Fruit fly (Drosophila melanogaster) whole organism, embryonic: ENCODE results near the gene CG6163.

ENCODE experiments used
- Abd-B ChIP-seq: fragments of 200-800 bp; sonication (Bioruptor generic); optimal IDR thresholded peaks from 2 replicates; lab custom pipeline; 2018; ENCODE audit warnings: missing biosample characterization, mild to moderate bottlenecking, missing genetic modification characterization, moderate library complexity
- Bdp1 ChIP-seq: fragments of 200-800 bp; sonication (Bioruptor generic); optimal IDR thresholded peaks from 3 replicates; lab custom pipeline; 2016; ENCODE audit warnings: missing biosample characterization, missing genetic modification characterization
- Blimp-1 ChIP-seq: fragments of 200-800 bp; sonication (Bioruptor generic); optimal IDR thresholded peaks from 3 replicates; lab custom pipeline; 2018; ENCODE audit warnings: missing biosample characterization, missing genetic modification characterization, mild to moderate bottlenecking, moderate library complexity, missing genetic modification reagents
- CG10267 ChIP-seq: fragments of 200-800 bp; sonication (Bioruptor generic); optimal IDR thresholded peaks from 2 replicates; lab custom pipeline; 2018; ENCODE audit warnings: missing biosample characterization, mild to moderate bottlenecking, missing genetic modification characterization, moderate library complexity
- CG10366 ChIP-seq: fragments of 200-800 bp; sonication (Bioruptor generic); IDR thresholded peaks from 2 replicates; pipeline ENCODE4 v1.3.6; 2022; ENCODE audit warnings: missing biosample characterization, missing genetic modification characterization
- CG12942 ChIP-seq: fragments of 200-800 bp; sonication (Bioruptor generic); optimal IDR thresholded peaks from 3 replicates; lab custom pipeline; 2016; ENCODE audit warnings: missing biosample characterization, missing genetic modification characterization
- CG13424 ChIP-seq: fragments of 200-800 bp; sonication (Bioruptor generic); optimal IDR thresholded peaks from 2 replicates; lab custom pipeline; 2019; ENCODE audit warnings: missing biosample characterization, mild to moderate bottlenecking, missing genetic modification characterization, moderate library complexity
- CG13624 ChIP-seq: fragments of 200-800 bp; sonication (Bioruptor generic); optimal IDR thresholded peaks from 2 replicates; lab custom pipeline; 2016; ENCODE audit warnings: missing biosample characterization, missing genetic modification characterization
- CG14441 ChIP-seq: fragments of 200-800 bp; sonication (Bioruptor generic); IDR thresholded peaks from 2 replicates; pipeline ENCODE4 v1.3.6; 2022; ENCODE audit warnings: missing biosample characterization, missing genetic modification characterization
- CG17186 ChIP-seq: fragments of 200-800 bp; sonication (Bioruptor generic); optimal IDR thresholded peaks from 3 replicates; lab custom pipeline; 2017; ENCODE audit warnings: missing biosample characterization, missing genetic modification reagents, missing genetic modification characterization
- CG2889 ChIP-seq: fragments of 200-800 bp; sonication (Bioruptor generic); IDR thresholded peaks from 3 replicates; pipeline ENCODE4 v1.3.6; 2022; ENCODE audit warnings: missing biosample characterization, missing genetic modification characterization
- CG3163 ChIP-seq: fragments of 200-800 bp; sonication (Bioruptor generic); optimal IDR thresholded peaks from 3 replicates; lab custom pipeline; 2016; ENCODE audit warnings: missing biosample characterization, missing genetic modification characterization
- CG4360 ChIP-seq: fragments of 200-800 bp; sonication (Bioruptor generic); IDR thresholded peaks from 2 replicates; pipeline ENCODE4 v1.3.6; 2022; ENCODE audit warnings: missing biosample characterization, missing genetic modification characterization
- CG5245 ChIP-seq: fragments of 200-800 bp; sonication (Bioruptor generic); optimal IDR thresholded peaks from 3 replicates; lab custom pipeline; 2016; ENCODE audit warnings: missing biosample characterization, missing genetic modification characterization
- CG6272 ChIP-seq: fragments of 200-800 bp; sonication (Bioruptor generic); IDR thresholded peaks from 2 replicates; pipeline ENCODE4 v1.3.6; 2022; ENCODE audit warnings: missing biosample characterization, missing genetic modification characterization
- CG6813 ChIP-seq: fragments of 200-800 bp; sonication (Bioruptor generic); optimal IDR thresholded peaks from 2 replicates; lab custom pipeline; 2017; ENCODE audit warnings: missing biosample characterization, missing genetic modification characterization, mild to moderate bottlenecking, moderate library complexity, missing genetic modification reagents
- CG6854 ChIP-seq: fragments of 200-800 bp; sonication (Bioruptor generic); optimal IDR thresholded peaks from 3 replicates; lab custom pipeline; 2017; ENCODE audit warnings: missing biosample characterization, mild to moderate bottlenecking, missing genetic modification characterization
- CG7839 ChIP-seq: fragments of 200-800 bp; sonication (Bioruptor generic); optimal IDR thresholded peaks from 3 replicates; lab custom pipeline; 2018; ENCODE audit warnings: missing biosample characterization, mild to moderate bottlenecking, missing genetic modification characterization, moderate library complexity
- CG9215 ChIP-seq: fragments of 200-800 bp; sonication (Bioruptor generic); IDR thresholded peaks from 2 replicates; pipeline ENCODE4 v1.3.6; 2022; ENCODE audit warnings: missing biosample characterization, missing genetic modification characterization
- CG9437 ChIP-seq: fragments of 200-800 bp; sonication (Bioruptor generic); optimal IDR thresholded peaks from 2 replicates; lab custom pipeline; 2018; ENCODE audit warnings: missing biosample characterization, mild to moderate bottlenecking, missing genetic modification characterization
- CoRest ChIP-seq: fragments of 200-800 bp; sonication (Bioruptor generic); optimal IDR thresholded peaks from 3 replicates; lab custom pipeline; 2018; ENCODE audit warnings: missing biosample characterization, mild to moderate bottlenecking, missing genetic modification characterization, moderate library complexity
- D ChIP-seq, 2 experiments: fragments of 200-800 bp in 1 of 2; fragments of >200 bp in 1 of 2; sonication (Bioruptor generic) in 1 of 2; optimal IDR thresholded peaks; 2 replicates in 1 of 2; 3 replicates in 1 of 2; lab custom pipeline; 2017; ENCODE audit warnings: mild to moderate bottlenecking in 1 of 2, missing biosample characterization in 1 of 2, missing genetic modification characterization in 1 of 2, missing genetic modification reagents in 1 of 2
- Deaf1 ChIP-seq: fragments of 200-800 bp; optimal IDR thresholded peaks from 3 replicates; lab custom pipeline; 2019; ENCODE audit warnings: missing biosample characterization, mild to moderate bottlenecking, missing genetic modification characterization, moderate library complexity
- Dip3 ChIP-seq: fragments of 200-800 bp; sonication (Bioruptor generic); optimal IDR thresholded peaks from 3 replicates; lab custom pipeline; 2016; ENCODE audit warnings: missing biosample characterization, missing genetic modification characterization
- E2f2 ChIP-seq: fragments of 200-800 bp; sonication (Bioruptor generic); IDR thresholded peaks from 2 replicates; pipeline ENCODE4 v1.3.6; 2022; ENCODE audit warnings: missing biosample characterization, missing genetic modification characterization
- Elba2 ChIP-seq: fragments of 200-800 bp; sonication (Bioruptor generic); optimal IDR thresholded peaks from 3 replicates; lab custom pipeline; 2016; ENCODE audit warnings: missing biosample characterization, missing genetic modification characterization
- Lim3 ChIP-seq: fragments of 200-800 bp; sonication (Bioruptor generic); IDR thresholded peaks from 2 replicates; pipeline ENCODE4 v1.3.6; 2022; ENCODE audit warnings: missing biosample characterization, missing genetic modification characterization
- MESR4 ChIP-seq: fragments of 200-800 bp; sonication (Bioruptor generic); optimal IDR thresholded peaks from 2 replicates; lab custom pipeline; 2018; ENCODE audit warnings: missing biosample characterization, mild to moderate bottlenecking, missing genetic modification characterization, moderate library complexity
- Nf-YA ChIP-seq: fragments of 200-800 bp; sonication (Bioruptor generic); IDR thresholded peaks from 2 replicates; pipeline ENCODE4 v1.3.6; 2022; ENCODE audit warnings: missing biosample characterization, missing genetic modification characterization
- Oaz ChIP-seq: fragments of 200-800 bp; sonication (Bioruptor generic); IDR thresholded peaks from 2 replicates; pipeline ENCODE4 v1.3.6; 2022; ENCODE audit warnings: missing biosample characterization, missing genetic modification characterization
- PHDP ChIP-seq: fragments of 200-800 bp; sonication (Bioruptor generic); optimal IDR thresholded peaks from 3 replicates; lab custom pipeline; 2018; ENCODE audit warnings: missing biosample characterization, mild to moderate bottlenecking, missing genetic modification characterization, moderate library complexity
- Poxn ChIP-seq: fragments of 200-800 bp; sonication (Bioruptor generic); IDR thresholded peaks from 2 replicates; pipeline ENCODE4 v1.3.6; 2022; ENCODE audit warnings: missing biosample characterization, missing genetic modification characterization
- Side ChIP-seq: fragments of 200-800 bp; sonication (Bioruptor generic); optimal IDR thresholded peaks from 2 replicates; lab custom pipeline; 2016; ENCODE audit warnings: missing biosample characterization, missing genetic modification characterization
- Sox102F ChIP-seq: fragments of 200-800 bp; sonication (Bioruptor generic); optimal IDR thresholded peaks from 2 replicates; lab custom pipeline; 2018; ENCODE audit warnings: missing biosample characterization, mild to moderate bottlenecking, missing genetic modification characterization, moderate library complexity
- Sry-β ChIP-seq: fragments of 200-800 bp; sonication (Bioruptor generic); optimal IDR thresholded peaks from 2 replicates; lab custom pipeline; 2018; ENCODE audit warnings: missing biosample characterization, mild to moderate bottlenecking, missing genetic modification characterization, moderate library complexity
- bigmax ChIP-seq: fragments of 200-800 bp; sonication (Bioruptor generic); optimal IDR thresholded peaks from 2 replicates; lab custom pipeline; 2018; ENCODE audit warnings: missing biosample characterization, mild to moderate bottlenecking, missing genetic modification characterization
- cato ChIP-seq: fragments of 200-800 bp; sonication (Bioruptor generic); optimal IDR thresholded peaks from 2 replicates; lab custom pipeline; 2016; ENCODE audit warnings: missing biosample characterization, missing genetic modification characterization, borderline replicate concordance
- corto ChIP-seq: fragments of 200-800 bp; sonication (Bioruptor generic); optimal IDR thresholded peaks from 2 replicates; lab custom pipeline; 2016; ENCODE audit warnings: missing biosample characterization, mild to moderate bottlenecking, missing genetic modification characterization, moderate library complexity
- da ChIP-seq: fragments of 200-800 bp; sonication (Bioruptor generic); optimal IDR thresholded peaks from 2 replicates; lab custom pipeline; 2016; ENCODE audit warnings: missing biosample characterization, missing genetic modification characterization
- en ChIP-seq: fragments of 200-800 bp; sonication (Bioruptor generic); optimal IDR thresholded peaks from 2 replicates; lab custom pipeline; 2016; ENCODE audit warnings: missing biosample characterization, missing genetic modification characterization
- fd3F ChIP-seq: fragments of 200-800 bp; sonication (Bioruptor generic); optimal IDR thresholded peaks from 2 replicates; lab custom pipeline; 2018; ENCODE audit warnings: missing biosample characterization, mild to moderate bottlenecking, missing genetic modification characterization, moderate library complexity
- fd96Cb ChIP-seq: fragments of 200-800 bp; sonication (Bioruptor generic); optimal IDR thresholded peaks from 2 replicates; lab custom pipeline; 2018; ENCODE audit warnings: missing biosample characterization, mild to moderate bottlenecking, missing genetic modification characterization, moderate library complexity
- lola ChIP-seq, 3 experiments: fragments of >200 bp in 2 of 3; fragments of 200-800 bp in 1 of 3; sonication (Bioruptor generic) in 1 of 3; optimal IDR thresholded peaks; 2 replicates each; lab custom pipeline; 2017 to 2019; ENCODE audit warnings: missing biosample characterization in 3 of 3, missing genetic modification characterization in 3 of 3, mild to moderate bottlenecking in 1 of 3, moderate library complexity in 1 of 3
- lov ChIP-seq, 2 experiments: fragments of 200-800 bp in 1 of 2; fragments of >200 bp in 1 of 2; sonication (Bioruptor generic) in 1 of 2; IDR thresholded peaks in 1 of 2; optimal IDR thresholded peaks in 1 of 2; 2 replicates in 1 of 2; 3 replicates in 1 of 2; pipeline versions ENCODE4 v1.3.6 to Lab custom; 2017 to 2022; ENCODE audit warnings: missing biosample characterization in 1 of 2, missing genetic modification characterization in 1 of 2
- nau ChIP-seq: fragments of 200-800 bp; sonication (Bioruptor generic); optimal IDR thresholded peaks from 3 replicates; lab custom pipeline; 2017; ENCODE audit warnings: missing biosample characterization, mild to moderate bottlenecking, missing genetic modification characterization, missing genetic modification reagents
- nerfin-1 ChIP-seq: fragments of 200-800 bp; sonication (Bioruptor generic); optimal IDR thresholded peaks from 3 replicates; lab custom pipeline; 2019; ENCODE audit warnings: missing biosample characterization, mild to moderate bottlenecking, missing genetic modification characterization, moderate library complexity
- slou ChIP-seq: fragments of 200-800 bp; sonication (Bioruptor generic); optimal IDR thresholded peaks from 3 replicates; lab custom pipeline; 2016; ENCODE audit warnings: missing biosample characterization, missing genetic modification characterization
- twi ChIP-seq: fragments of 200-800 bp; optimal IDR thresholded peaks from 2 replicates; lab custom pipeline; 2019; ENCODE audit warnings: missing biosample characterization, mild to moderate bottlenecking, missing genetic modification characterization, moderate library complexity
- zen ChIP-seq: fragments of 200-800 bp; sonication (Bioruptor generic); optimal IDR thresholded peaks from 3 replicates; lab custom pipeline; 2018; ENCODE audit warnings: missing biosample characterization, mild to moderate bottlenecking, missing genetic modification characterization, moderate library complexity

The CG6163 gene

dm6 chr3L:11403542-11403941 is 38.9 kb upstream of the CG6163 start (continued):
- TF ChIP-seq CoRest (peak; percentile 45), Nf-YA (GFP tag; lab: Robert Waterston, UW) (no peak), PHDP (peak; percentile 37), CG4360 (GFP tag; lab: Robert Waterston, UW) (no peak), Sry-β (GFP tag; lab: Kevin White, UChicago) (no peak), CG5245 (GFP tag; lab: Kevin White, UChicago) (no peak), CG13424 (tag; lab: Kevin White, UChicago) (peak; percentile 36), CG10366 (GFP tag; lab: Robert Waterston, UW) (peak; percentile 66), bigmax (GFP tag; lab: Kevin White, UChicago) (no peak), fd96Cb (tag; lab: Kevin White, UChicago) (peak; percentile 48), Dip3 (GFP tag; lab: Kevin White, UChicago) (peak; percentile 37), twi (tag; lab: Kevin White, UChicago) (no peak), lola (GFP tag; optimal IDR thresholded peaks at IDR 0.05; lab: Kevin White, UChicago) (peak in 1 of 3 experiments; percentile 33), CG2889 (no peak), CG17186 (GFP tag; lab: Kevin White, UChicago) (peak; percentile 4), da (no peak), Elba2 (GFP tag; lab: Kevin White, UChicago) (no peak), Poxn (0 out of 2 replicates have a peak, but pooled peaks have one; percentile 11), slou (GFP tag; lab: Kevin White, UChicago) (no peak), fd3F (GFP tag; lab: Kevin White, UChicago) (peak; percentile 46), Abd-B (peak; percentile 58), CG9215 (GFP tag; lab: Robert Waterston, UW) (no peak; the same call in 1 of the 2 replicates), en (no peak), CG12942 (GFP tag; lab: Kevin White, UChicago) (peak; percentile 25), CG6854 (GFP tag; lab: Kevin White, UChicago) (no peak), Deaf1 (tag; lab: Kevin White, UChicago) (no peak), CG9437 (GFP tag; lab: Kevin White, UChicago) (no peak), nerfin-1 (tag; lab: Kevin White, UChicago) (no peak), Blimp-1 (GFP tag; lab: Kevin White, UChicago) (peak; percentile 44), zen (tag; lab: Kevin White, UChicago) (peak; percentile 17), cato (GFP tag; lab: Kevin White, UChicago) (peak; percentile 1), CG14441 (GFP tag; lab: Robert Waterston, UW) (peak; percentile 62), Lim3 (GFP tag; lab: Robert Waterston, UW) (no peak), CG6272 (GFP tag; lab: Robert Waterston, UW) (peak; percentile 60), Sox102F (GFP tag; lab: Kevin White, UChicago) (peak; percentile 59), nau (no peak), lov (optimal IDR thresholded peaks at IDR 0.05; lab: Kevin White, UChicago) (no peak), lov (GFP tag; IDR thresholded peaks at IDR 0.05; lab: Robert Waterston, UW) (peak; percentile 56; the same call in 1 of the 3 replicates), CG7839 (tag; lab: Kevin White, UChicago) (peak; percentile 62), Bdp1 (peak; percentile 53), CG10267 (tag; lab: Kevin White, UChicago) (peak; percentile 35), CG6813 (GFP tag; lab: Kevin White, UChicago) (peak; percentile 17), Oaz (0 out of 2 replicates have a peak, but pooled peaks have one; percentile 7), MESR4 (GFP tag; lab: Kevin White, UChicago) (no peak), CG13624 (peak; percentile 50), E2f2 (peak; percentile 40; the same call in 1 of the 2 replicates), corto (GFP tag; lab: Kevin White, UChicago) (no peak), D (optimal IDR thresholded peaks at IDR 0.05; lab: Kevin White, UChicago) (no peak), D (GFP tag; optimal IDR thresholded peaks at IDR 0.05; lab: Kevin White, UChicago) (peak; percentile 39), Side (GFP tag; lab: Kevin White, UChicago) (peak; percentile 15), CG3163 (GFP tag; lab: Kevin White, UChicago) (peak; percentile 20)
